Worm (Caenorhabditis elegans) whole organism, midembryonic: ENCODE results near the gene zmp-5.

Experiments
- T22C8.4 ChIP-seq: fragments of 200-800 bp; sonication (Bioruptor generic); IDR thresholded peaks from 2 replicates; pipeline ENCODE4 v1.3.6; 2022; ENCODE audit warnings: missing genetic modification characterization, missing compliant biosample characterization
- cog-1 ChIP-seq: sonication (generic microtip); optimal IDR thresholded peaks from 2 replicates; lab custom pipeline; 2016; ENCODE audit warnings: missing genetic modification characterization, missing compliant biosample characterization
- flt-1 ChIP-seq: fragments of 200-800 bp; sonication (Bioruptor generic); IDR thresholded peaks from 2 replicates; pipeline ENCODE4 v1.3.6; 2022; ENCODE audit warnings: missing genetic modification characterization, missing compliant biosample characterization
- klf-2 ChIP-seq: fragments of 200-800 bp; sonication (Bioruptor generic); conservative IDR thresholded peaks from 2 replicates; pipeline ENCODE4 v1.3.6; 2022; ENCODE audit warnings: missing genetic modification reagents, missing genetic modification characterization, missing compliant biosample characterization
- med-1 ChIP-seq: sonication (generic microtip); optimal IDR thresholded peaks from 2 replicates; lab custom pipeline; 2017; ENCODE audit warnings: missing genetic modification characterization, mild to moderate bottlenecking, missing compliant biosample characterization, antibody characterized with exemption, missing genetic modification reagents; ENCODE audit not compliant: insufficient read depth
- ref-1 ChIP-seq: fragments of 200-800 bp; sonication (Bioruptor generic); conservative IDR thresholded peaks from 2 replicates; pipeline ENCODE4 v1.3.6; 2022; ENCODE audit warnings: missing genetic modification reagents, missing genetic modification characterization, missing compliant biosample characterization
- tab-1 ChIP-seq: fragments of 200-800 bp; sonication (Bioruptor generic); IDR thresholded peaks from 2 replicates; pipeline ENCODE4 v1.3.6; 2022; ENCODE audit warnings: missing genetic modification characterization, missing compliant biosample characterization
- ztf-23 ChIP-seq: fragments of 200-800 bp; sonication (Bioruptor generic); IDR thresholded peaks from 2 replicates; pipeline ENCODE4 v1.3.6; 2022; ENCODE audit warnings: missing genetic modification reagents, missing genetic modification characterization, missing compliant biosample characterization
- ztf-29 ChIP-seq: fragments of 200-800 bp; sonication (Bioruptor generic); IDR thresholded peaks from 2 replicates; pipeline ENCODE4 v1.3.6; 2022; ENCODE audit warnings: missing genetic modification reagents, missing genetic modification characterization, missing compliant biosample characterization

Gene zmp-5

ce11 chrX:12667804-12668511 lies 21.0 kb downstream of the zmp-5 start, which contains the start of gene nhr-17:
TSS of gene nhr-17 (minus strand) at chrX:12667854.
- TF ChIP-seq ztf-29 (GFP tag; lab: Robert Waterston, UW) (no peak), tab-1 (GFP tag; lab: Robert Waterston, UW) (no peak)

ce11 chrX:12668941-12669501 lies 22.1 kb downstream of the zmp-5 start:
- TF ChIP-seq tab-1 (GFP tag; lab: Robert Waterston, UW) (no peak), T22C8.4 (no peak), flt-1 (GFP tag; lab: Robert Waterston, UW) (no peak), ref-1 (no peak), ztf-23 (no peak), med-1 (GFP tag; lab: Kevin White, UChicago) (no peak), ztf-29 (GFP tag; lab: Robert Waterston, UW) (no peak), klf-2 (GFP tag; lab: Robert Waterston, UW) (no peak), cog-1 (no peak)

ce11 chrX:12670385-12670784 lies 23.5 kb downstream of the zmp-5 start:
- TF ChIP-seq flt-1 (GFP tag; lab: Robert Waterston, UW) (peak; percentile 62), T22C8.4 (no peak), ztf-23 (no peak), klf-2 (GFP tag; lab: Robert Waterston, UW) (no peak), med-1 (GFP tag; lab: Kevin White, UChicago) (no peak), cog-1 (peak; percentile 69), ztf-29 (GFP tag; lab: Robert Waterston, UW) (no peak), tab-1 (GFP tag; lab: Robert Waterston, UW) (no peak), ref-1 (no peak)

ce11 chrX:12671638-12672290 lies 24.8 kb downstream of the zmp-5 start:
- no peak for TF ChIP-seq cog-1
- TF ChIP-seq tab-1 (GFP tag; lab: Robert Waterston, UW), result no peak
- no peak for TF ChIP-seq ztf-23
- TF ChIP-seq T22C8.4, result no peak
- no peak for TF ChIP-seq ztf-29 (GFP tag; lab: Robert Waterston, UW)
- no peak for TF ChIP-seq ref-1
- no peak for TF ChIP-seq klf-2 (GFP tag; lab: Robert Waterston, UW)
- TF ChIP-seq med-1 (GFP tag; lab: Kevin White, UChicago), result no peak
- TF ChIP-seq flt-1 (GFP tag; lab: Robert Waterston, UW), result no peak

ce11 chrX:12677113-12677512 lies 30.2 kb downstream of the zmp-5 start:
- TF ChIP-seq cog-1 (no peak), ref-1 (no peak), klf-2 (GFP tag; lab: Robert Waterston, UW) (no peak), ztf-29 (GFP tag; lab: Robert Waterston, UW) (no peak), med-1 (GFP tag; lab: Kevin White, UChicago) (no peak), T22C8.4 (no peak), flt-1 (GFP tag; lab: Robert Waterston, UW) (no peak), tab-1 (GFP tag; lab: Robert Waterston, UW) (no peak), ztf-23 (no peak)

- TF ChIP-seq T22C8.4 (no peak), flt-1 (GFP tag; lab: Robert Waterston, UW) (no peak), med-1 (GFP tag; lab: Kevin White, UChicago) (no peak), tab-1 (GFP tag; lab: Robert Waterston, UW) (no peak), ref-1 (no peak), ztf-29 (GFP tag; lab: Robert Waterston, UW) (no peak), ztf-23 (no peak), klf-2 (GFP tag; lab: Robert Waterston, UW) (no peak)
Observed at ce11 chrX:12678532-12678931, 31.6 kb downstream of the zmp-5 start, which contains the start of gene adt-1. TSS of gene adt-1 (plus strand) at chrX:12678832.

- no peak for TF ChIP-seq T22C8.4
- TF ChIP-seq ztf-23, result no peak
- TF ChIP-seq cog-1, result no peak
- no peak for TF ChIP-seq flt-1 (GFP tag; lab: Robert Waterston, UW)
- TF ChIP-seq ztf-29 (GFP tag; lab: Robert Waterston, UW), result no peak
- TF ChIP-seq med-1 (GFP tag; lab: Kevin White, UChicago), result no peak
Observed at ce11 chrX:12679603-12680002, 32.7 kb downstream of the zmp-5 start.

- no peak for TF ChIP-seq ref-1
- no peak for TF ChIP-seq ztf-29 (GFP tag; lab: Robert Waterston, UW)
- TF ChIP-seq T22C8.4, result no peak
- no peak for TF ChIP-seq flt-1 (GFP tag; lab: Robert Waterston, UW)
- no peak for TF ChIP-seq med-1 (GFP tag; lab: Kevin White, UChicago)
Observed at ce11 chrX:12687482-12687881, 40.6 kb downstream of the zmp-5 start.

- TF ChIP-seq flt-1 (GFP tag; lab: Robert Waterston, UW) (no peak), ztf-23 (no peak), ref-1 (no peak), cog-1 (no peak), tab-1 (GFP tag; lab: Robert Waterston, UW) (no peak)
Observed at ce11 chrX:12688632-12689031, 41.7 kb downstream of the zmp-5 start.

- no peak for TF ChIP-seq klf-2 (GFP tag; lab: Robert Waterston, UW)
- no peak for TF ChIP-seq tab-1 (GFP tag; lab: Robert Waterston, UW)
- no peak for TF ChIP-seq flt-1 (GFP tag; lab: Robert Waterston, UW)
- TF ChIP-seq ref-1, result no peak
- TF ChIP-seq ztf-23, result no peak
Observed at ce11 chrX:12689869-12690268, 43.0 kb downstream of the zmp-5 start.
